Worm (Caenorhabditis elegans) whole organism, early embryonic: ENCODE results near the gene usp-46.

Source experiments
- ama-1 ChIP-seq: fragments of 150-350 bp; optimal IDR thresholded peaks from 2 replicates; lab custom pipeline; 2014
- ceh-13 ChIP-seq: fragments of 200-800 bp; sonication (Bioruptor generic); optimal IDR thresholded peaks from 2 replicates; lab custom pipeline; 2018; ENCODE audit warnings: mild to moderate bottlenecking, missing genetic modification characterization, missing compliant biosample characterization
- ets-7 ChIP-seq: sonication (generic microtip); optimal IDR thresholded peaks from 2 replicates; lab custom pipeline; 2016; ENCODE audit warnings: missing genotype, missing genetic modification characterization, missing compliant biosample characterization
- flt-1 ChIP-seq: fragments of 200-800 bp; sonication (Bioruptor generic); IDR thresholded peaks from 2 replicates; pipeline ENCODE4 v1.3.6; 2022; ENCODE audit warnings: missing genetic modification characterization, missing compliant biosample characterization
- hmg-4 ChIP-seq: fragments of 200-800 bp; sonication (Bioruptor generic); optimal IDR thresholded peaks from 2 replicates; lab custom pipeline; 2018; ENCODE audit warnings: mild to moderate bottlenecking, missing genetic modification characterization, missing compliant biosample characterization
- pes-1 ChIP-seq: fragments of 200-800 bp; sonication (Bioruptor generic); IDR thresholded peaks from 2 replicates; pipeline ENCODE4 v1.3.6; 2022; ENCODE audit warnings: missing genetic modification reagents, missing genetic modification characterization, missing compliant biosample characterization
- sea-1 ChIP-seq: fragments of 200-800 bp; sonication (Bioruptor generic); conservative IDR thresholded peaks from 2 replicates; pipeline ENCODE4 v1.3.6; 2022; ENCODE audit warnings: missing genetic modification characterization, missing compliant biosample characterization
- tra-4 ChIP-seq: sonication (generic microtip); optimal IDR thresholded peaks from 2 replicates; lab custom pipeline; 2017; ENCODE audit warnings: missing genetic modification characterization, missing compliant biosample characterization

DNA sequence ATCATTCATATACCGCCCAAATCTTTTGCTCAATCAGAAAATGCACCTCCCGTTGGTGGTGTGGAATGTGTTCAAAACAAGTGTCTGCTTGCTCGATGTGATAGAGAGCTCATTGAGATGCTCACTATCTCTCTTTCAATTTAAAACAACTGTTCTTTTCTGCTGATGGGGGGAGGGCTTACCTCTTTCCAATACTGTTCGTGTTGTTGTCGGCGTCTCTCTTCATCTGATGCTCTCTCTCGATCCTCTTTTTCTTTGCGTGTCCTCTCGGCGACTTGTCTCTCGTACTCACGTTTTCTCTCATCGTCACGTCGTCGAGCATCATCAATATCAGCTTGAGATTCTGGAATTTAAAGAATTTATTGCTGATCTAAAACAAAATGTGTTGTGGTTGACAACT, 34.4 kb upstream of the usp-46 start:
- TF ChIP-seq pes-1, result no peak
- no peak for TF ChIP-seq ama-1 (lab: Kevin White, UChicago)
- no peak for TF ChIP-seq ceh-13 (GFP tag; lab: Kevin White, UChicago)
- TF ChIP-seq ets-7 (tag; lab: Kevin White, UChicago), result no peak
- TF ChIP-seq flt-1, result no peak
- TF ChIP-seq sea-1 (GFP tag; lab: Robert Waterston, UW), result no peak
- no peak for TF ChIP-seq tra-4 (tag; lab: Kevin White, UChicago)
- no peak for TF ChIP-seq hmg-4 (GFP tag; lab: Kevin White, UChicago)
